Worm (Caenorhabditis elegans) whole organism, mixed stage, embryonic: ENCODE data around the gene Y58A7A.3.

ENCODE experiments used
- ceh-39 ChIP-seq: fragments of 150-350 bp; optimal IDR thresholded peaks from 2 replicates; lab custom pipeline; 2014; ENCODE audit warnings: missing biosample characterization, missing genetic modification characterization
- ceh-83 ChIP-seq: fragments of 200-800 bp; sonication (Bioruptor generic); optimal IDR thresholded peaks from 2 replicates; lab custom pipeline; 2018; ENCODE audit warnings: mild to moderate bottlenecking, missing genetic modification characterization, missing compliant biosample characterization
- ces-1 ChIP-seq: fragments of 150-350 bp; optimal IDR thresholded peaks from 2 replicates; lab custom pipeline; 2014; ENCODE audit warnings: missing biosample characterization, missing genetic modification reagents, missing genetic modification characterization
- elt-1 ChIP-seq: sonication (generic microtip); optimal IDR thresholded peaks from 2 replicates; lab custom pipeline; 2017; ENCODE audit warnings: missing genetic modification characterization, mild to moderate bottlenecking, missing compliant biosample characterization, antibody characterized with exemption, moderate library complexity, borderline replicate concordance; ENCODE audit not compliant: insufficient read depth
- elt-3 ChIP-seq: fragments of 150-350 bp; optimal IDR thresholded peaks from 2 replicates; lab custom pipeline; 2014; ENCODE audit warnings: missing biosample characterization, missing genetic modification characterization
- lin-13 ChIP-seq: fragments of 150-350 bp; optimal IDR thresholded peaks from 2 replicates; lab custom pipeline; 2014; ENCODE audit warnings: missing biosample characterization, missing genetic modification characterization
- nhr-12 ChIP-seq: fragments of 150-350 bp; optimal IDR thresholded peaks from 2 replicates; lab custom pipeline; 2014; ENCODE audit warnings: missing biosample characterization, missing genetic modification characterization
- nhr-237 ChIP-seq: fragments of 150-350 bp; optimal IDR thresholded peaks from 2 replicates; lab custom pipeline; 2014; ENCODE audit warnings: missing biosample characterization, missing genetic modification characterization
- nhr-28 ChIP-seq: fragments of 150-350 bp; optimal IDR thresholded peaks from 2 replicates; lab custom pipeline; 2014; ENCODE audit warnings: missing biosample characterization, missing genetic modification characterization
- pha-4 ChIP-seq: fragments of 150-350 bp; optimal IDR thresholded peaks from 2 replicates; lab custom pipeline; 2018; ENCODE audit warnings: missing biosample characterization, missing genetic modification reagents, missing genetic modification characterization
- snpc-4 ChIP-seq: fragments of 150-350 bp; optimal IDR thresholded peaks from 2 replicates; lab custom pipeline; 2014; ENCODE audit warnings: missing biosample characterization, missing genetic modification characterization
- unc-62 ChIP-seq: fragments of 150-350 bp; optimal IDR thresholded peaks from 2 replicates; lab custom pipeline; 2014; ENCODE audit warnings: missing biosample characterization, missing genetic modification reagents, missing genetic modification characterization

DNA sequence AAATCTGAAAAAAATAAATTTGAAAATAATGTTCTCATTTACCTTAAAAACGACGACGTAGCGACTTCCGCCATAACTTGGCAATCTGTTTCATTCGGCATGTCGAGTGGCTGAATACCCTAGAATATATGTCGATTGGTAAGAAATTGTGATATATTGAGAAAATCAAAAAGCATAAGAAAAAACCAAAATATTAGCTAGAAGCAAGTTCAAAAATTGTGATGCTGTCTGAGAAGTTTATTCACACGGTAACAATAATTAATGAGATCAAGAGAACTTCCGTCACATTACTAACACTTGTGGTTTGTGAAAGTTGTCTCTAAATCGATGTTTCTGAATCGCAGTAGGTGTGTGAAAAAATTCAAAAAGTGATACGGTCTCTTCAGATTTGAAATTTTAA lies 21.3 kb upstream of the Y58A7A.3 start, which contains the start of gene srab-1:
- TF ChIP-seq pha-4 (no peak), elt-1 (tag; lab: Kevin White, UChicago) (no peak), snpc-4 (tag; lab: Kevin White, UChicago) (no peak), nhr-28 (tag; lab: Kevin White, UChicago) (no peak), ces-1 (GFP tag; lab: Kevin White, UChicago) (no peak), elt-3 (tag; lab: Kevin White, UChicago) (no peak), nhr-12 (tag; lab: Kevin White, UChicago) (no peak), unc-62 (GFP tag; lab: Kevin White, UChicago) (no peak), ceh-39 (tag; lab: Kevin White, UChicago) (no peak), ceh-83 (no peak), lin-13 (tag; lab: Kevin White, UChicago) (no peak), nhr-237 (tag; lab: Kevin White, UChicago) (no peak)
